Worm (Caenorhabditis elegans): ENCODE data around the gene btb-14.

The btb-14 gene

ce11 chrII:12343710-12344109, 39.6 kb upstream of the btb-14 start:
- TF ChIP-seq nhr-25 (tag; optimal IDR thresholded peaks at IDR 0.05; ENCODE audit: borderline replicate concordance, insufficient read depth) (no peak), snpc-4 (tag; optimal IDR thresholded peaks at IDR 0.05) (no peak), nhr-41 (GFP tag; IDR thresholded peaks at IDR 0.05) (no peak), lin-1 (GFP tag; IDR thresholded peaks at IDR 0.05) (no peak), mdt-29 (GFP tag; IDR thresholded peaks at IDR 0.05) (no peak), pha-4 (GFP tag; IDR thresholded peaks at IDR 0.05) (no peak), pha-4 (tag; optimal IDR thresholded peaks at IDR 0.05) (no peak), gei-8 (GFP tag; optimal IDR thresholded peaks at IDR 0.05) (no peak), zip-11 (GFP tag; IDR thresholded peaks at IDR 0.05) (no peak), dmd-6 (GFP tag; IDR thresholded peaks at IDR 0.05) (no peak), lir-3 (tag; optimal IDR thresholded peaks at IDR 0.05) (no peak), mes-2 (tag; optimal IDR thresholded peaks at IDR 0.05; ENCODE audit: poor library complexity, severe bottlenecking) (no peak), tra-1 (GFP tag; IDR thresholded peaks at IDR 0.05) (no peak), nhr-76 (tag; optimal IDR thresholded peaks at IDR 0.05) (no peak), ceh-44 (GFP tag; IDR thresholded peaks at IDR 0.05) (no peak), lin-38 (GFP tag; IDR thresholded peaks at IDR 0.05) (no peak), spr-3 (GFP tag; optimal IDR thresholded peaks at IDR 0.05) (no peak), ctbp-1 (GFP tag; IDR thresholded peaks at IDR 0.05) (no peak), nhr-42 (GFP tag; IDR thresholded peaks at IDR 0.05) (no peak), hmg-1.1 (GFP tag; IDR thresholded peaks at IDR 0.05) (no peak)

ce11 chrII:12344787-12345186, 38.5 kb upstream of the btb-14 start, which contains the start of gene C44C11.6:
Gene C44C11.6 (plus strand): TSS chrII:12344809.
- peak; percentile 57 for TF ChIP-seq set-16 (GFP tag; IDR thresholded peaks at IDR 0.05)
- TF ChIP-seq Y75B8A.6 (GFP tag; IDR thresholded peaks at IDR 0.05), result no peak
- TF ChIP-seq lin-1 (GFP tag; IDR thresholded peaks at IDR 0.05), result no peak
- no peak for TF ChIP-seq nhr-237 (tag; optimal IDR thresholded peaks at IDR 0.05)
- no peak for TF ChIP-seq mes-2 (tag; optimal IDR thresholded peaks at IDR 0.05; ENCODE audit: poor library complexity, severe bottlenecking)
- 0 out of 2 replicates have a peak, but pooled peaks have one; percentile 52 for TF ChIP-seq ctbp-1 (GFP tag; IDR thresholded peaks at IDR 0.05)
- 0 out of 2 replicates have a peak, but pooled peaks have one; percentile 14 for TF ChIP-seq dmd-6 (GFP tag; IDR thresholded peaks at IDR 0.05)
- peak; percentile 24 for TF ChIP-seq nhr-111 (GFP tag; optimal IDR thresholded peaks at IDR 0.05)
- no peak for TF ChIP-seq aly-2 (tag; optimal IDR thresholded peaks at IDR 0.05)
- no peak for TF ChIP-seq unc-130 (GFP tag; optimal IDR thresholded peaks at IDR 0.05)
- 0 out of 2 replicates have a peak, but pooled peaks have one; percentile 16 for TF ChIP-seq egl-43 (GFP tag; IDR thresholded peaks at IDR 0.05)
- peak; percentile 13 for TF ChIP-seq dve-1 (tag; optimal IDR thresholded peaks at IDR 0.05; ENCODE audit: insufficient read depth)
- TF ChIP-seq dmd-8 (GFP tag; IDR thresholded peaks at IDR 0.05), result no peak
- TF ChIP-seq unc-62 (GFP tag; optimal IDR thresholded peaks at IDR 0.05 in 1 of 2), result no peak
- no peak for TF ChIP-seq unc-62 (tag; optimal IDR thresholded peaks at IDR 0.05)
- TF ChIP-seq ZK546.5 (tag; optimal IDR thresholded peaks at IDR 0.05), result no peak
- 0 out of 2 replicates have a peak, but pooled peaks have one; percentile 26 for TF ChIP-seq zfp-3 (GFP tag; conservative IDR thresholded peaks at IDR 0.05)
- no peak for TF ChIP-seq mdl-1 (tag; optimal IDR thresholded peaks at IDR 0.05)
- TF ChIP-seq mxl-2 (GFP tag; conservative IDR thresholded peaks at IDR 0.05), result 0 out of 2 replicates have a peak, but pooled peaks have one; percentile 8
- 0 out of 2 replicates have a peak, but pooled peaks have one; percentile 26 for TF ChIP-seq snpc-1.2 (GFP tag; IDR thresholded peaks at IDR 0.05)
- 0 out of 2 replicates have a peak, but pooled peaks have one; percentile 4 for TF ChIP-seq tra-1 (GFP tag; IDR thresholded peaks at IDR 0.05)
- TF ChIP-seq hmg-1.1 (GFP tag; IDR thresholded peaks at IDR 0.05), result peak; percentile 50; the same call in 1 of the 2 replicates
- TF ChIP-seq dpl-1 (GFP tag; optimal IDR thresholded peaks at IDR 0.05), result no peak
- no peak for TF ChIP-seq T20F7.1 (GFP tag; optimal IDR thresholded peaks at IDR 0.05)
- peak; percentile 67 for TF ChIP-seq D1046.2 (GFP tag; IDR thresholded peaks at IDR 0.05)
- TF ChIP-seq lin-38 (GFP tag; IDR thresholded peaks at IDR 0.05), result peak; percentile 40
- TF ChIP-seq lin-13 (GFP tag; optimal IDR thresholded peaks at IDR 0.05), result peak; percentile 68
- peak; percentile 19 for TF ChIP-seq nhr-102 (tag; optimal IDR thresholded peaks at IDR 0.05)
- TF ChIP-seq T26A8.4 (GFP tag; IDR thresholded peaks at IDR 0.05), result 0 out of 2 replicates have a peak, but pooled peaks have one; percentile 38
- TF ChIP-seq ama-1 (optimal IDR thresholded peaks at IDR 0.05), result no peak
- peak; percentile 13 for TF ChIP-seq duxl-1 (tag; optimal IDR thresholded peaks at IDR 0.05; ENCODE audit: poor library complexity)
- TF ChIP-seq pha-4 (GFP tag; IDR thresholded peaks at IDR 0.05), result no peak
- no peak for TF ChIP-seq pha-4 (tag; optimal IDR thresholded peaks at IDR 0.05)
- no peak for TF ChIP-seq fkh-10 (GFP tag; optimal IDR thresholded peaks at IDR 0.05)
- no peak for TF ChIP-seq zip-2 (tag; optimal IDR thresholded peaks at IDR 0.05)

Data from whole organism, L4 larva.